Fruit fly (Drosophila melanogaster): ENCODE measurements around the gene eyg.

Gene eyg

dm6 chr3L:12501249-12501648 is 33.4 kb upstream of the eyg start, which contains the start of the genes CG10638 and CG10681 (continued):
- TF ChIP-seq esg (GFP tag; conservative IDR thresholded peaks at IDR 0.05) = no peak
- TF ChIP-seq klu (GFP tag; IDR thresholded peaks at IDR 0.05) = no peak
- peak; percentile 29; the same call in 1 of the 2 replicates for TF ChIP-seq Atf6 (GFP tag; IDR thresholded peaks at IDR 0.05)
- TF ChIP-seq Chrac-16 (GFP tag; optimal IDR thresholded peaks at IDR 0.05) = peak; percentile 48
- TF ChIP-seq CG32767 (GFP tag; IDR thresholded peaks at IDR 0.05) = no peak
- peak; percentile 48 for TF ChIP-seq kay (GFP tag; optimal IDR thresholded peaks at IDR 0.05)
- TF ChIP-seq Fer1 (GFP tag; optimal IDR thresholded peaks at IDR 0.05) = peak; percentile 71
- no peak for TF ChIP-seq p53 (GFP tag; optimal IDR thresholded peaks at IDR 0.05)
- no peak for TF ChIP-seq CG8765 (GFP tag; IDR thresholded peaks at IDR 0.05)
- peak; percentile 43 for TF ChIP-seq tin (GFP tag; optimal IDR thresholded peaks at IDR 0.05)
- no peak for TF ChIP-seq sisA (GFP tag; IDR thresholded peaks at IDR 0.05)
- TF ChIP-seq zf30C (GFP tag; optimal IDR thresholded peaks at IDR 0.05) = no peak
- no peak for TF ChIP-seq ttk (GFP tag; IDR thresholded peaks at IDR 0.05)
- TF ChIP-seq fu2 (GFP tag; optimal IDR thresholded peaks at IDR 0.05) = no peak
- TF ChIP-seq Max (GFP tag; optimal IDR thresholded peaks at IDR 0.05) = peak; percentile 65
- TF ChIP-seq CG30020 (tag; optimal IDR thresholded peaks at IDR 0.05) = peak; percentile 33
- TF ChIP-seq Bdp1 (GFP tag; optimal IDR thresholded peaks at IDR 0.05) = no peak
- no peak for TF ChIP-seq CG1647 (GFP tag; optimal IDR thresholded peaks at IDR 0.05)
- peak; percentile 29 for TF ChIP-seq BEAF-32 (GFP tag; optimal IDR thresholded peaks at IDR 0.05)
- TF ChIP-seq CG7745 (tag; optimal IDR thresholded peaks at IDR 0.05) = no peak
- no peak for TF ChIP-seq CG13123 (GFP tag; optimal IDR thresholded peaks at IDR 0.05)
- TF ChIP-seq tgo (GFP tag; IDR thresholded peaks at IDR 0.05) = no peak
- TF ChIP-seq NC2β (GFP tag; optimal IDR thresholded peaks at IDR 0.05) = peak; percentile 28
- peak; percentile 43 for TF ChIP-seq CG17359 (tag; optimal IDR thresholded peaks at IDR 0.05)
- peak; percentile 63 for TF ChIP-seq CG4617 (GFP tag; optimal IDR thresholded peaks at IDR 0.05; ENCODE audit: borderline replicate concordance)
- no peak for TF ChIP-seq dan (GFP tag; IDR thresholded peaks at IDR 0.05)
- TF ChIP-seq usp (GFP tag; optimal IDR thresholded peaks at IDR 0.05) = no peak
- peak; percentile 85 for TF ChIP-seq lbe (GFP tag; optimal IDR thresholded peaks at IDR 0.05)
- no peak for TF ChIP-seq CG17568 (GFP tag; optimal IDR thresholded peaks at IDR 0.05)
- TF ChIP-seq Elba2 (GFP tag; optimal IDR thresholded peaks at IDR 0.05) = no peak
- no peak for TF ChIP-seq Gug (GFP tag; IDR thresholded peaks at IDR 0.05)
- no peak for TF ChIP-seq NFAT (GFP tag; IDR thresholded peaks at IDR 0.05)
- no peak for TF ChIP-seq Atf3 (GFP tag; optimal IDR thresholded peaks at IDR 0.05)
- no peak for TF ChIP-seq nerfin-2 (GFP tag; IDR thresholded peaks at IDR 0.05; ENCODE audit: partially characterized antibody)
- TF ChIP-seq ftz-f1 (GFP tag; optimal IDR thresholded peaks at IDR 0.05) = peak; percentile 78
- no peak for TF ChIP-seq H2.0 (GFP tag; IDR thresholded peaks at IDR 0.05)
- TF ChIP-seq YL-1 (GFP tag; optimal IDR thresholded peaks at IDR 0.05) = peak; percentile 81
- TF ChIP-seq Ssrp (tag; optimal IDR thresholded peaks at IDR 0.05) = no peak
- TF ChIP-seq Adf1 (GFP tag; IDR thresholded peaks at IDR 0.05) = no peak
- peak; percentile 34 for TF ChIP-seq CG4820 (GFP tag; optimal IDR thresholded peaks at IDR 0.05)
- TF ChIP-seq ERR (GFP tag; optimal IDR thresholded peaks at IDR 0.05) = no peak
- TF ChIP-seq abd-A (tag; optimal IDR thresholded peaks at IDR 0.05) = no peak
- peak; percentile 91 for TF ChIP-seq sens (GFP tag)
- no peak for TF ChIP-seq CG1233 (GFP tag; optimal IDR thresholded peaks at IDR 0.05)
- no peak for TF ChIP-seq ab (GFP tag; optimal IDR thresholded peaks at IDR 0.05)
- peak; percentile 54 for TF ChIP-seq CG13296 (GFP tag; optimal IDR thresholded peaks at IDR 0.05)
- TF ChIP-seq E2f2 (GFP tag; IDR thresholded peaks at IDR 0.05) = peak; percentile 51; the same call in 1 of the 2 replicates
- no peak for TF ChIP-seq sima (GFP tag; optimal IDR thresholded peaks at IDR 0.05)
- TF ChIP-seq Bteb2 (GFP tag; optimal IDR thresholded peaks at IDR 0.05) = peak; percentile 25
- peak; percentile 53 for TF ChIP-seq grau (tag; optimal IDR thresholded peaks at IDR 0.05)
- peak; percentile 79 for TF ChIP-seq Med (GFP tag)
- no peak for TF ChIP-seq toy (GFP tag; IDR thresholded peaks at IDR 0.05)
- TF ChIP-seq lab (GFP tag; optimal IDR thresholded peaks at IDR 0.05) = peak; percentile 15
